Worm (Caenorhabditis elegans): ENCODE results near the gene clec-10.
A peak's percentile ranks its signal among the peaks of the same experiment; 100 is the strongest.

clec-10 gene

DNA sequence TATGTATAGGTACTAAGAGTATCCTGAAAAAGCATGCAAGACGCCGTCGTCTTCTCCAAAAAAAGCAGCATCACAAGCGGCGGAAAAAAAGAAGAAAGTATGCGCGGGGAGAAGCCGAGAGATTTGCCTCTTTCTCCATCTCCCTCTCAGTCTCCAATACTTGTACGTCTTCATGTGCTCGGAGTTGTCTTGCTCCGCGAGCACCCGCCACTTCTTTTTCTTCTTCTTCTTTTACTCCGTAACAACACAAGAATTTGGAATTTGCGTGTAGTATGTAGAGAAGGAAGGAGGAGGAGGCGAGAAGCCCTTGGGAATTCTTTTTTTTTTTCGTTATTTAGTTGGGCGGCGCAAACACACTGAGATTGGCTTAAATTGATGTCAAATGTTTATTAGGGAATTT lies 1.3 kb upstream of the clec-10 start (continued):
- TF ChIP-seq nhr-47 (tag; optimal IDR thresholded peaks at IDR 0.05), result peak; percentile 31
- TF ChIP-seq nhr-11 (tag; optimal IDR thresholded peaks at IDR 0.05), result no peak
- TF ChIP-seq nhr-85 (tag), result no peak
- no peak for TF ChIP-seq nhr-84 (tag; optimal IDR thresholded peaks at IDR 0.05)
- no peak for TF ChIP-seq pqm-1 (tag; optimal IDR thresholded peaks at IDR 0.05)
- TF ChIP-seq xbp-1 (tag; optimal IDR thresholded peaks at IDR 0.05), result no peak
- no peak for TF ChIP-seq unc-86 (tag; optimal IDR thresholded peaks at IDR 0.05)
- peak in 1 of 3 experiments; percentile 39 for TF ChIP-seq dpl-1 (GFP tag; optimal IDR thresholded peaks at IDR 0.05)
- no peak for TF ChIP-seq sup-37 (GFP tag; optimal IDR thresholded peaks at IDR 0.05)
- no peak for TF ChIP-seq zip-4 (GFP tag; optimal IDR thresholded peaks at IDR 0.05)
- no peak for TF ChIP-seq mef-2 (tag; optimal IDR thresholded peaks at IDR 0.05)
- TF ChIP-seq grh-1 (GFP tag; IDR thresholded peaks at IDR 0.05), result no peak
- no peak for TF ChIP-seq fos-1 (tag; optimal IDR thresholded peaks at IDR 0.05)
- TF ChIP-seq ceh-8 (GFP tag; optimal IDR thresholded peaks at IDR 0.05), result no peak
- TF ChIP-seq tlp-1 (tag; optimal IDR thresholded peaks at IDR 0.05), result no peak
- no peak for TF ChIP-seq nhr-77 (tag; optimal IDR thresholded peaks at IDR 0.05)
- no peak for TF ChIP-seq dsc-1 (tag; optimal IDR thresholded peaks at IDR 0.05)
- TF ChIP-seq egl-13 (tag; optimal IDR thresholded peaks at IDR 0.05), result no peak
- no peak for TF ChIP-seq ets-5 (GFP tag; IDR thresholded peaks at IDR 0.05)
- peak; percentile 26 for TF ChIP-seq swsn-7 (tag; optimal IDR thresholded peaks at IDR 0.05)
- no peak for TF ChIP-seq unc-30 (tag; optimal IDR thresholded peaks at IDR 0.05)
- TF ChIP-seq nhr-76 (tag; optimal IDR thresholded peaks at IDR 0.05), result no peak
- no peak for TF ChIP-seq nhr-237 (tag; optimal IDR thresholded peaks at IDR 0.05)
- no peak for TF ChIP-seq C16A3.4 (tag; optimal IDR thresholded peaks at IDR 0.05)
- TF ChIP-seq vab-15 (tag; optimal IDR thresholded peaks at IDR 0.05), result no peak
- TF ChIP-seq fkh-8 (tag; optimal IDR thresholded peaks at IDR 0.05), result peak; percentile 53
- TF ChIP-seq lsy-2 (tag; optimal IDR thresholded peaks at IDR 0.05), result peak in 1 of 2 experiments; percentile 4
- TF ChIP-seq lin-39 (tag; optimal IDR thresholded peaks at IDR 0.05), result no peak
- TF ChIP-seq hlh-4 (tag; optimal IDR thresholded peaks at IDR 0.05), result no peak
- TF ChIP-seq ceh-90 (tag; optimal IDR thresholded peaks at IDR 0.05), result no peak
- TF ChIP-seq nhr-90 (tag; optimal IDR thresholded peaks at IDR 0.05; ENCODE audit: poor library complexity), result no peak
- no peak for TF ChIP-seq lir-3 (tag; optimal IDR thresholded peaks at IDR 0.05; ENCODE audit: poor library complexity)
- TF ChIP-seq lin-13 (GFP tag; optimal IDR thresholded peaks at IDR 0.05), result no peak
- peak in 1 of 2 experiments; percentile 22 for TF ChIP-seq efl-1 (optimal IDR thresholded peaks at IDR 0.05)
- TF ChIP-seq efl-1 (GFP tag; optimal IDR thresholded peaks at IDR 0.05 in 1 of 2), result peak in 1 of 2 experiments; percentile 70
- TF ChIP-seq pag-3 (tag; optimal IDR thresholded peaks at IDR 0.05; ENCODE audit: borderline replicate concordance, insufficient read depth), result no peak
- no peak for TF ChIP-seq ztf-4 (tag; optimal IDR thresholded peaks at IDR 0.05)
- TF ChIP-seq mdl-1 (tag; optimal IDR thresholded peaks at IDR 0.05), result no peak
- no peak for TF ChIP-seq lin-15B (tag; optimal IDR thresholded peaks at IDR 0.05)
- no peak for TF ChIP-seq F16B12.6 (tag; optimal IDR thresholded peaks at IDR 0.05)
- peak; percentile 26 for TF ChIP-seq mep-1 (tag; optimal IDR thresholded peaks at IDR 0.05)
- no peak for TF ChIP-seq nhr-12 (tag; optimal IDR thresholded peaks at IDR 0.05)
- no peak for TF ChIP-seq unc-130 (tag; optimal IDR thresholded peaks at IDR 0.05)
- TF ChIP-seq egl-27 (tag; optimal IDR thresholded peaks at IDR 0.05), result no peak
- TF ChIP-seq snu-23 (GFP tag; optimal IDR thresholded peaks at IDR 0.05), result peak; percentile 28
- TF ChIP-seq fkh-10 (GFP tag; optimal IDR thresholded peaks at IDR 0.05), result peak; percentile 45
- TF ChIP-seq sox-4 (tag; optimal IDR thresholded peaks at IDR 0.05), result no peak
- TF ChIP-seq mab-9 (GFP tag; IDR thresholded peaks at IDR 0.05), result no peak
- TF ChIP-seq fkh-4 (tag; optimal IDR thresholded peaks at IDR 0.05; ENCODE audit: borderline replicate concordance), result no peak
- no peak for TF ChIP-seq blmp-1 (tag; optimal IDR thresholded peaks at IDR 0.05)
- no peak for TF ChIP-seq irx-1 (tag; optimal IDR thresholded peaks at IDR 0.05)
- TF ChIP-seq pax-3 (tag; optimal IDR thresholded peaks at IDR 0.05), result no peak
- no peak for TF ChIP-seq nhr-71 (tag; optimal IDR thresholded peaks at IDR 0.05)
- no peak for TF ChIP-seq ceh-63 (GFP tag; optimal IDR thresholded peaks at IDR 0.05)
- TF ChIP-seq unc-62 (GFP tag; optimal IDR thresholded peaks at IDR 0.05), result no peak
